Worm (Caenorhabditis elegans): ENCODE results near the gene atat-2.

DNA sequence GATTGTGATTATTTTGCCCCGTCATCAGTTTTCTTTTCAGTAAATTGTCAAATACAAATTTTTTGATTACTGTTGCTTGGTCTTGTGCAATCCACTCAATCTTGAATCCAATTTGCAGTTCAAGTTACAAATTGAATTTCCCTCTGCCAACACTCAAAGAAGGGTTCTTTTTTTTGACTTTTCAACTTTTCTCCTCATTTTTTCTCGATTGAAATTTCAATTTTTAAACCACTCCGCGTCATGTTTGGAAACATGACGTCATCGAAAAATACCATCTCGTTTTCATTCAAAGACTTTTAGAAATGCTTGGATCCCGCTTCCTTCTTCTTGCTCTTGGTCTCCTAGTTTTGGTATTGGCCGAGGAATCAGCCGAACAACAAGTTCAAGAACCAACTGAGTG, 36.7 kb downstream of the atat-2 start, which contains the start of gene flp-7:
- no peak for TF ChIP-seq W03F9.2 (tag; optimal IDR thresholded peaks at IDR 0.05)
- TF ChIP-seq dao-5 (tag; optimal IDR thresholded peaks at IDR 0.05): no peak
